Fruit fly (Drosophila melanogaster) whole organism, embryonic: ENCODE results near the gene Snx21.

Experiments
- Atf6 ChIP-seq: fragments of 200-800 bp; sonication (Bioruptor generic); IDR thresholded peaks from 2 replicates; pipeline ENCODE4 v1.3.6; 2022; ENCODE audit warnings: missing biosample characterization, missing genetic modification characterization
- CG10147 ChIP-seq: fragments of 200-800 bp; sonication (Bioruptor generic); optimal IDR thresholded peaks from 2 replicates; lab custom pipeline; 2019; ENCODE audit warnings: missing biosample characterization, mild to moderate bottlenecking, missing genetic modification characterization, moderate library complexity
- CG10267 ChIP-seq: fragments of 200-800 bp; sonication (Bioruptor generic); optimal IDR thresholded peaks from 2 replicates; lab custom pipeline; 2018; ENCODE audit warnings: missing biosample characterization, mild to moderate bottlenecking, missing genetic modification characterization, moderate library complexity
- CG11696 ChIP-seq: fragments of 200-800 bp; sonication (Bioruptor generic); IDR thresholded peaks from 2 replicates; pipeline ENCODE4 v1.3.6; 2022; ENCODE audit warnings: missing biosample characterization, missing genetic modification characterization
- CG12236 ChIP-seq: fragments of 200-800 bp; sonication (Bioruptor generic); optimal IDR thresholded peaks from 2 replicates; lab custom pipeline; 2016; ENCODE audit warnings: missing biosample characterization, missing genetic modification characterization
- CG14441 ChIP-seq: fragments of 200-800 bp; sonication (Bioruptor generic); IDR thresholded peaks from 2 replicates; pipeline ENCODE4 v1.3.6; 2022; ENCODE audit warnings: missing biosample characterization, missing genetic modification characterization
- CG14710 ChIP-seq: fragments of 200-800 bp; sonication (Bioruptor generic); optimal IDR thresholded peaks from 3 replicates; lab custom pipeline; 2019; ENCODE audit warnings: missing biosample characterization, mild to moderate bottlenecking, missing genetic modification characterization, moderate library complexity
- CG1603 ChIP-seq: fragments of 200-800 bp; sonication (Bioruptor generic); optimal IDR thresholded peaks from 2 replicates; lab custom pipeline; 2019; ENCODE audit warnings: missing biosample characterization, mild to moderate bottlenecking, missing genetic modification characterization, moderate library complexity
- CG17829 ChIP-seq: fragments of 200-800 bp; optimal IDR thresholded peaks from 2 replicates; lab custom pipeline; 2019; ENCODE audit warnings: missing biosample characterization, mild to moderate bottlenecking, missing genetic modification characterization, moderate library complexity
- CG2116 ChIP-seq: fragments of 200-800 bp; sonication (Bioruptor generic); optimal IDR thresholded peaks from 3 replicates; lab custom pipeline; 2018; ENCODE audit warnings: missing biosample characterization, mild to moderate bottlenecking, missing genetic modification characterization
- CG30020 ChIP-seq: fragments of 200-800 bp; optimal IDR thresholded peaks from 2 replicates; lab custom pipeline; 2019; ENCODE audit warnings: missing biosample characterization, mild to moderate bottlenecking, missing genetic modification characterization, moderate library complexity
- CG5180 ChIP-seq: fragments of 200-800 bp; sonication (Bioruptor generic); optimal IDR thresholded peaks from 3 replicates; lab custom pipeline; 2017; ENCODE audit warnings: missing biosample characterization, missing genetic modification characterization, mild to moderate bottlenecking, moderate library complexity, missing genetic modification reagents
- CG6791 ChIP-seq: fragments of 200-800 bp; sonication (Bioruptor generic); IDR thresholded peaks from 3 replicates; pipeline ENCODE4 v1.3.6; 2022; ENCODE audit warnings: missing biosample characterization, missing genetic modification characterization; ENCODE audit not compliant: partially characterized antibody
- CG9797 ChIP-seq: fragments of 200-800 bp; sonication (Bioruptor generic); optimal IDR thresholded peaks from 3 replicates; lab custom pipeline; 2018; ENCODE audit warnings: missing biosample characterization, mild to moderate bottlenecking, missing genetic modification characterization
- CG9932 ChIP-seq: fragments of 200-800 bp; sonication (Bioruptor generic); IDR thresholded peaks from 2 replicates; pipeline ENCODE4 v1.3.6; 2022; ENCODE audit warnings: missing biosample characterization, missing genetic modification characterization
- CTCF ChIP-seq: fragments of 200-800 bp; sonication (Bioruptor generic); optimal IDR thresholded peaks from 2 replicates; lab custom pipeline; 2017; ENCODE audit warnings: missing biosample characterization, mild to moderate bottlenecking, missing genetic modification characterization, moderate library complexity
- D19A ChIP-seq: fragments of 200-800 bp; optimal IDR thresholded peaks from 3 replicates; lab custom pipeline; 2019; ENCODE audit warnings: missing biosample characterization, mild to moderate bottlenecking, missing genetic modification characterization, moderate library complexity
- Dll ChIP-seq: fragments of 200-800 bp; sonication (Bioruptor generic); IDR thresholded peaks from 4 replicates; pipeline ENCODE4 v1.3.6; 2022; ENCODE audit warnings: missing biosample characterization, missing genetic modification characterization; ENCODE audit not compliant: partially characterized antibody
- Dref ChIP-seq: fragments of 200-800 bp; sonication (Bioruptor generic); IDR thresholded peaks from 2 replicates; pipeline ENCODE4 v1.3.6; 2022; ENCODE audit warnings: missing biosample characterization, missing genetic modification characterization
- Eip74EF ChIP-seq, 2 experiments: fragments of 200-800 bp in 1 of 2; fragments of >200 bp in 1 of 2; sonication (Bioruptor generic) in 1 of 2; optimal IDR thresholded peaks; 2 replicates each; lab custom pipeline; 2017 to 2019; ENCODE audit warnings: missing biosample characterization in 2 of 2, missing genetic modification characterization in 2 of 2, mild to moderate bottlenecking in 1 of 2, moderate library complexity in 1 of 2
- Ets97D ChIP-seq: fragments of 200-800 bp; sonication (Bioruptor generic); optimal IDR thresholded peaks from 3 replicates; lab custom pipeline; 2016; ENCODE audit warnings: missing biosample characterization, missing genetic modification characterization
- Fer1 ChIP-seq: fragments of 200-800 bp; sonication (Bioruptor generic); optimal IDR thresholded peaks from 2 replicates; lab custom pipeline; 2017; ENCODE audit warnings: missing biosample characterization, mild to moderate bottlenecking, missing genetic modification characterization
- Fer3 ChIP-seq: fragments of 200-800 bp; sonication (Bioruptor generic); optimal IDR thresholded peaks from 2 replicates; lab custom pipeline; 2018; ENCODE audit warnings: missing biosample characterization, mild to moderate bottlenecking, missing genetic modification characterization, moderate library complexity
- Gsc ChIP-seq: fragments of 200-800 bp; sonication (Bioruptor generic); IDR thresholded peaks from 2 replicates; pipeline ENCODE4 v1.3.6; 2022; ENCODE audit warnings: missing biosample characterization, missing genetic modification characterization
- Gug ChIP-seq: fragments of 200-800 bp; sonication (Bioruptor generic); IDR thresholded peaks from 4 replicates; pipeline ENCODE4 v1.3.6; 2022; ENCODE audit warnings: missing biosample characterization, missing genetic modification characterization
- HLH4C ChIP-seq: fragments of 200-800 bp; sonication (Bioruptor generic); IDR thresholded peaks from 3 replicates; pipeline ENCODE4 v1.3.6; 2022; ENCODE audit warnings: missing biosample characterization, missing genetic modification characterization; ENCODE audit not compliant: partially characterized antibody
- HLH54F ChIP-seq: fragments of 200-800 bp; sonication (Bioruptor generic); optimal IDR thresholded peaks from 3 replicates; lab custom pipeline; 2016; ENCODE audit warnings: missing biosample characterization, missing genetic modification characterization
- Hr78 ChIP-seq, 2 experiments: fragments of 200-800 bp in 1 of 2; fragments of >200 bp in 1 of 2; sonication (Bioruptor generic) in 1 of 2; optimal IDR thresholded peaks; 2 replicates each; lab custom pipeline; 2017 to 2019; ENCODE audit warnings: missing biosample characterization in 2 of 2, missing genetic modification characterization in 2 of 2, mild to moderate bottlenecking in 1 of 2, moderate library complexity in 1 of 2
- Lim3 ChIP-seq: fragments of 200-800 bp; sonication (Bioruptor generic); IDR thresholded peaks from 2 replicates; pipeline ENCODE4 v1.3.6; 2022; ENCODE audit warnings: missing biosample characterization, missing genetic modification characterization
- Ptx1 ChIP-seq: fragments of 200-800 bp; sonication (Bioruptor generic); IDR thresholded peaks from 2 replicates; pipeline ENCODE4 v1.3.6; 2022; ENCODE audit warnings: missing biosample characterization, missing genetic modification characterization
- YL-1 ChIP-seq: fragments of 200-800 bp; sonication (Bioruptor generic); optimal IDR thresholded peaks from 3 replicates; lab custom pipeline; 2017; ENCODE audit warnings: missing biosample characterization, mild to moderate bottlenecking, missing genetic modification characterization
- ato ChIP-seq: fragments of 200-800 bp; sonication (Bioruptor generic); IDR thresholded peaks from 2 replicates; pipeline ENCODE4 v1.3.6; 2022; ENCODE audit warnings: missing biosample characterization, missing genetic modification characterization; ENCODE audit not compliant: partially characterized antibody
- chinmo ChIP-seq: fragments of 200-800 bp; sonication (Bioruptor generic); IDR thresholded peaks from 4 replicates; pipeline ENCODE4 v1.3.6; 2022; ENCODE audit warnings: missing biosample characterization, missing genetic modification characterization; ENCODE audit not compliant: partially characterized antibody
- disco-r ChIP-seq: fragments of 200-800 bp; sonication (Bioruptor generic); optimal IDR thresholded peaks from 2 replicates; lab custom pipeline; 2016; ENCODE audit warnings: missing biosample characterization, missing genetic modification characterization
- ems ChIP-seq: fragments of 200-800 bp; sonication (Bioruptor generic); optimal IDR thresholded peaks from 3 replicates; lab custom pipeline; 2016; ENCODE audit warnings: missing biosample characterization, missing genetic modification characterization
- fd64A ChIP-seq: fragments of 200-800 bp; sonication (Bioruptor generic); optimal IDR thresholded peaks from 3 replicates; lab custom pipeline; 2018; ENCODE audit warnings: missing biosample characterization, mild to moderate bottlenecking, missing genetic modification characterization
- gfzf ChIP-seq: fragments of 200-800 bp; sonication (Bioruptor generic); optimal IDR thresholded peaks from 2 replicates; lab custom pipeline; 2016; ENCODE audit warnings: missing biosample characterization, mild to moderate bottlenecking, missing genetic modification characterization, moderate library complexity
- grn ChIP-seq: fragments of 200-800 bp; sonication (Bioruptor generic); optimal IDR thresholded peaks from 3 replicates; lab custom pipeline; 2017; ENCODE audit warnings: missing biosample characterization, missing genetic modification characterization
- hb ChIP-seq: fragments of 200-800 bp; sonication (Bioruptor generic); IDR thresholded peaks from 3 replicates; pipeline ENCODE4 v1.3.6; 2022; ENCODE audit warnings: missing biosample characterization, missing genetic modification characterization; ENCODE audit not compliant: partially characterized antibody
- jigr1 ChIP-seq: fragments of 200-800 bp; sonication (Bioruptor generic); IDR thresholded peaks from 3 replicates; pipeline ENCODE4 v1.3.6; 2022; ENCODE audit warnings: missing biosample characterization, missing genetic modification characterization
- odd ChIP-seq: fragments of 200-800 bp; sonication (Bioruptor generic); optimal IDR thresholded peaks from 2 replicates; lab custom pipeline; 2017; ENCODE audit warnings: missing biosample characterization, mild to moderate bottlenecking, missing genetic modification characterization
- phol ChIP-seq: fragments of 200-800 bp; sonication (Bioruptor generic); optimal IDR thresholded peaks from 3 replicates; lab custom pipeline; 2018; ENCODE audit warnings: missing biosample characterization, mild to moderate bottlenecking, missing genetic modification characterization, moderate library complexity
- row ChIP-seq: fragments of 200-800 bp; sonication (Bioruptor generic); IDR thresholded peaks from 3 replicates; pipeline ENCODE4 v1.3.6; 2022; ENCODE audit warnings: missing biosample characterization, missing genetic modification characterization
- tll ChIP-seq, 2 experiments: fragments of 200-800 bp in 1 of 2; fragments of >200 bp in 1 of 2; sonication (Bioruptor generic) in 1 of 2; optimal IDR thresholded peaks; 2 replicates each; lab custom pipeline; 2017 to 2019; ENCODE audit warnings: missing biosample characterization in 2 of 2, missing genetic modification characterization in 2 of 2, mild to moderate bottlenecking in 1 of 2, moderate library complexity in 1 of 2
- usp ChIP-seq: fragments of >200 bp; optimal IDR thresholded peaks from 2 replicates; lab custom pipeline; 2017; ENCODE audit warnings: missing biosample characterization, missing genetic modification characterization
- vvl ChIP-seq: fragments of 200-800 bp; sonication (Bioruptor generic); IDR thresholded peaks from 2 replicates; pipeline ENCODE4 v1.3.6; 2022; ENCODE audit warnings: missing biosample characterization, missing genetic modification characterization
- zen ChIP-seq: fragments of 200-800 bp; sonication (Bioruptor generic); optimal IDR thresholded peaks from 3 replicates; lab custom pipeline; 2018; ENCODE audit warnings: missing biosample characterization, mild to moderate bottlenecking, missing genetic modification characterization, moderate library complexity
- zf30C ChIP-seq: fragments of 200-800 bp; sonication (Bioruptor generic); optimal IDR thresholded peaks from 3 replicates; lab custom pipeline; 2018; ENCODE audit warnings: missing biosample characterization, mild to moderate bottlenecking, missing genetic modification characterization

Gene Snx21

DNA sequence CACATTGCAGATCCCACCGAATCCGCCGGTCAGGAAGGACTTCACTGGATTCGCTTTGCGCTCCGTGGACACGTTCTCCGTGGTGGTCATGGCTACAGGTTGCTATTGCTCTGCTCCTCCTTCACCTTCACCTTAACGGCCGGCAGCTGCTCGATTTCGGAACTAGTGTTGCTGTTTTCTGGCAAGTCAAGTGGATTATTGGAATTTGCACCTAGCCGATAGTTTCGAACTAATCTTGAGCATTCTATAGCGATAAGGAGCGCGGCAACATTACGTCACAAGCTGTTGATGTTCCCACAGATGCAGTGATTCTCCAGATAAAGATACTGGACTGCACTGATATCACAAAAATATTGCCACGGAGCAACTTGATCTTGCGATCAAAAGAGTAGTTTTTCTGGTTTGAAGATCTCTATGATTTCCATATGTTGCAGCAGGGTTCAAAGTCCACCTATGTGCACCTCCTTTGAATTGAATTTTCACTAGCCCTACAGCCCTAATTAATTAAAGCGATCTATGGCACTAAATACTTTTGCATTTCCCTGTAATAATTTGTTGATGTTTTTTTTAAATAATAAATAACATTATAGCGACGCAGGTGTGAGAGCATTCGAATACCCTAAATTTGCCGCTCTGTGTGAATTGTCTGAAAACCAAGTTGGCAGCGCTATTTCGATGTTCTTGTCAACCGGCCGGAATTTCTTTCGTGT is 4.2 kb upstream of the Snx21 start, which contains the start of the genes colt and HINT1 (continued):
- TF ChIP-seq CG30020 (tag; lab: Kevin White, UChicago) (peak; percentile 72), tll (GFP tag; optimal IDR thresholded peaks at IDR 0.05; lab: Kevin White, UChicago) (peak in 1 of 2 experiments; percentile 3), ems (GFP tag; lab: Kevin White, UChicago) (peak; percentile 25), Lim3 (no peak), phol (tag; lab: Kevin White, UChicago) (peak; percentile 34), D19A (peak; percentile 44), Atf6 (GFP tag; lab: Robert Waterston, UW) (no peak), zen (peak; percentile 40), odd (no peak), Fer1 (GFP tag; lab: Kevin White, UChicago) (peak; percentile 32), jigr1 (GFP tag; lab: Robert Waterston, UW) (peak; percentile 80; the same call in 1 of the 3 replicates), CG1603 (tag; lab: Kevin White, UChicago) (peak; percentile 66), Fer3 (tag; lab: Kevin White, UChicago) (no peak), CG14710 (tag; lab: Kevin White, UChicago) (peak; percentile 70), zf30C (GFP tag; lab: Kevin White, UChicago) (peak; percentile 6), hb (no peak), CG12236 (GFP tag; lab: Kevin White, UChicago) (no peak), CG9932 (GFP tag; lab: Robert Waterston, UW) (peak; percentile 33; the same call in 1 of the 2 replicates), CG2116 (GFP tag; lab: Kevin White, UChicago) (peak; percentile 57), Eip74EF (GFP tag; optimal IDR thresholded peaks at IDR 0.05; lab: Kevin White, UChicago) (peak in 1 of 2 experiments; percentile 32), grn (GFP tag; lab: Kevin White, UChicago) (peak; percentile 64), Hr78 (GFP tag; optimal IDR thresholded peaks at IDR 0.05; lab: Kevin White, UChicago) (peak in 1 of 2 experiments; percentile 9), fd64A (GFP tag; lab: Kevin White, UChicago) (no peak), HLH54F (GFP tag; lab: Kevin White, UChicago) (no peak), CG10147 (GFP tag; lab: Kevin White, UChicago) (peak; percentile 1), gfzf (GFP tag; lab: Kevin White, UChicago) (peak; percentile 91), Ptx1 (GFP tag; lab: Robert Waterston, UW) (no peak)

dm6 chr2L:2767627-2768026 is 2.2 kb upstream of the Snx21 start, which contains the start of the genes Taf10b and Taf10:
Taf10b (minus strand) TSS chr2L:2767845.
Taf10 (plus strand) TSS chr2L:2767890.
- peak; percentile 30 for TF ChIP-seq CG9797 (GFP tag; lab: Kevin White, UChicago)
- no peak for TF ChIP-seq Gug (GFP tag; lab: Robert Waterston, UW)
- peak; percentile 24 for TF ChIP-seq CG17829 (tag; lab: Kevin White, UChicago)
- peak; percentile 97 for TF ChIP-seq Dref (GFP tag; lab: Robert Waterston, UW)
- no peak for TF ChIP-seq CG14441 (GFP tag; lab: Robert Waterston, UW)
- no peak for TF ChIP-seq Gsc (GFP tag; lab: Robert Waterston, UW)
- TF ChIP-seq usp (GFP tag; lab: Kevin White, UChicago): no peak
- TF ChIP-seq CG5180 (GFP tag; lab: Kevin White, UChicago): no peak
- no peak for TF ChIP-seq CG11696 (GFP tag; lab: Robert Waterston, UW)
- TF ChIP-seq disco-r: no peak
- TF ChIP-seq row (GFP tag; lab: Robert Waterston, UW): peak; percentile 51; the same call in 2 of the 3 replicates
- peak; percentile 88; the same call in 3 of the 4 replicates for TF ChIP-seq chinmo (GFP tag; lab: Robert Waterston, UW)
- peak; percentile 85 for TF ChIP-seq Dll (GFP tag; lab: Robert Waterston, UW)
- TF ChIP-seq CG10267 (tag; lab: Kevin White, UChicago): peak; percentile 46
- TF ChIP-seq Eip74EF (GFP tag; optimal IDR thresholded peaks at IDR 0.05; lab: Kevin White, UChicago): peak in 1 of 2 experiments; percentile 5
- peak; percentile 93 for TF ChIP-seq HLH4C (GFP tag; lab: Robert Waterston, UW)
- no peak for TF ChIP-seq CTCF (GFP tag; lab: Kevin White, UChicago)
- peak; percentile 57 for TF ChIP-seq vvl (GFP tag; lab: Robert Waterston, UW)
- TF ChIP-seq Ets97D (GFP tag; lab: Kevin White, UChicago): peak; percentile 18
- peak; percentile 87 for TF ChIP-seq CG6791 (GFP tag; lab: Robert Waterston, UW)
- peak; percentile 73 for TF ChIP-seq YL-1
- peak; percentile 80 for TF ChIP-seq ato
